Fruit fly (Drosophila melanogaster) whole organism, embryonic: ENCODE results near the gene slf.

Experiments used
- Adf1 ChIP-seq: fragments of 200-800 bp; sonication (Bioruptor generic); IDR thresholded peaks from 2 replicates; pipeline ENCODE4 v1.3.6; 2022; ENCODE audit warnings: missing biosample characterization, missing genetic modification characterization
- Awh ChIP-seq: fragments of 200-800 bp; sonication (Bioruptor generic); IDR thresholded peaks from 2 replicates; pipeline ENCODE4, ENCODE4 v1.3.6; 2022; ENCODE audit warnings: missing biosample characterization, missing genetic modification characterization
- Blimp-1 ChIP-seq: fragments of 200-800 bp; sonication (Bioruptor generic); optimal IDR thresholded peaks from 3 replicates; lab custom pipeline; 2018; ENCODE audit warnings: missing biosample characterization, missing genetic modification characterization, mild to moderate bottlenecking, moderate library complexity, missing genetic modification reagents
- CG10147 ChIP-seq: fragments of 200-800 bp; sonication (Bioruptor generic); optimal IDR thresholded peaks from 2 replicates; lab custom pipeline; 2019; ENCODE audit warnings: missing biosample characterization, mild to moderate bottlenecking, missing genetic modification characterization, moderate library complexity
- CG10979 ChIP-seq: fragments of 200-800 bp; sonication (Bioruptor generic); optimal IDR thresholded peaks from 2 replicates; lab custom pipeline; 2018; ENCODE audit warnings: missing biosample characterization, mild to moderate bottlenecking, missing genetic modification characterization, moderate library complexity
- CG11247 ChIP-seq: fragments of 200-800 bp; sonication (Bioruptor generic); IDR thresholded peaks from 2 replicates; pipeline ENCODE4 v1.3.6; 2022; ENCODE audit warnings: missing biosample characterization, missing genetic modification characterization
- CG12071 ChIP-seq: fragments of 200-800 bp; sonication (Bioruptor generic); optimal IDR thresholded peaks from 3 replicates; lab custom pipeline; 2018; ENCODE audit warnings: missing biosample characterization, mild to moderate bottlenecking, missing genetic modification characterization
- CG13894 ChIP-seq: fragments of 200-800 bp; sonication (Bioruptor generic); optimal IDR thresholded peaks from 3 replicates; lab custom pipeline; 2018; ENCODE audit warnings: missing biosample characterization, mild to moderate bottlenecking, missing genetic modification characterization, moderate library complexity
- CG14441 ChIP-seq: fragments of 200-800 bp; sonication (Bioruptor generic); IDR thresholded peaks from 2 replicates; pipeline ENCODE4 v1.3.6; 2022; ENCODE audit warnings: missing biosample characterization, missing genetic modification characterization
- CG15011 ChIP-seq: fragments of 200-800 bp; sonication (Bioruptor generic); optimal IDR thresholded peaks from 3 replicates; lab custom pipeline; 2018; ENCODE audit warnings: missing biosample characterization, mild to moderate bottlenecking, missing genetic modification characterization
- CG15696 ChIP-seq: fragments of 200-800 bp; sonication (Bioruptor generic); optimal IDR thresholded peaks from 2 replicates; lab custom pipeline; 2019; ENCODE audit warnings: missing biosample characterization, mild to moderate bottlenecking, missing genetic modification characterization, moderate library complexity
- CG17802 ChIP-seq: fragments of 200-800 bp; sonication (Bioruptor generic); optimal IDR thresholded peaks from 2 replicates; lab custom pipeline; 2018; ENCODE audit warnings: missing biosample characterization, mild to moderate bottlenecking, missing genetic modification characterization, moderate library complexity
- CG2202 ChIP-seq: fragments of 200-800 bp; sonication (Bioruptor generic); optimal IDR thresholded peaks from 2 replicates; lab custom pipeline; 2018; ENCODE audit warnings: missing biosample characterization, mild to moderate bottlenecking, missing genetic modification characterization
- CG30403 ChIP-seq: fragments of 200-800 bp; sonication (Bioruptor generic); optimal IDR thresholded peaks from 3 replicates; lab custom pipeline; 2016; ENCODE audit warnings: missing biosample characterization, missing genetic modification characterization
- CG6654 ChIP-seq: fragments of 200-800 bp; sonication (Bioruptor generic); optimal IDR thresholded peaks from 2 replicates; lab custom pipeline; 2017; ENCODE audit warnings: missing biosample characterization, mild to moderate bottlenecking, missing genetic modification characterization
- CG9797 ChIP-seq: fragments of 200-800 bp; sonication (Bioruptor generic); optimal IDR thresholded peaks from 3 replicates; lab custom pipeline; 2018; ENCODE audit warnings: missing biosample characterization, mild to moderate bottlenecking, missing genetic modification characterization
- CG9817 ChIP-seq: fragments of 200-800 bp; sonication (Bioruptor generic); optimal IDR thresholded peaks from 2 replicates; lab custom pipeline; 2018; ENCODE audit warnings: missing biosample characterization, mild to moderate bottlenecking, missing genetic modification characterization, moderate library complexity
- CG9932 ChIP-seq: fragments of 200-800 bp; sonication (Bioruptor generic); IDR thresholded peaks from 2 replicates; pipeline ENCODE4 v1.3.6; 2022; ENCODE audit warnings: missing biosample characterization, missing genetic modification characterization
- Dbx ChIP-seq: fragments of 200-800 bp; sonication (Bioruptor generic); IDR thresholded peaks from 3 replicates; pipeline ENCODE4 v1.3.6; 2022; ENCODE audit warnings: missing biosample characterization, missing genetic modification characterization
- Deaf1 ChIP-seq: fragments of 200-800 bp; optimal IDR thresholded peaks from 3 replicates; lab custom pipeline; 2019; ENCODE audit warnings: missing biosample characterization, mild to moderate bottlenecking, missing genetic modification characterization, moderate library complexity
- Doc3 ChIP-seq: fragments of 200-800 bp; sonication (Bioruptor generic); IDR thresholded peaks from 3 replicates; pipeline ENCODE4 v1.3.6; 2022; ENCODE audit warnings: missing biosample characterization, missing genetic modification characterization; ENCODE audit not compliant: partially characterized antibody
- Dp ChIP-seq: fragments of 200-800 bp; sonication (Bioruptor generic); optimal IDR thresholded peaks from 2 replicates; lab custom pipeline; 2018; ENCODE audit warnings: missing biosample characterization, mild to moderate bottlenecking, missing genetic modification characterization, moderate library complexity
- Eip74EF ChIP-seq, 2 experiments: fragments of 200-800 bp in 1 of 2; fragments of >200 bp in 1 of 2; sonication (Bioruptor generic) in 1 of 2; optimal IDR thresholded peaks; 2 replicates each; lab custom pipeline; 2017 to 2019; ENCODE audit warnings: missing biosample characterization in 2 of 2, missing genetic modification characterization in 2 of 2, mild to moderate bottlenecking in 1 of 2, moderate library complexity in 1 of 2
- HLH4C ChIP-seq: fragments of 200-800 bp; sonication (Bioruptor generic); IDR thresholded peaks from 3 replicates; pipeline ENCODE4 v1.3.6; 2022; ENCODE audit warnings: missing biosample characterization, missing genetic modification characterization; ENCODE audit not compliant: partially characterized antibody
- Hr51 ChIP-seq, 2 experiments: fragments of 200-800 bp; sonication (Bioruptor generic); optimal IDR thresholded peaks; 2 replicates in 1 of 2; 3 replicates in 1 of 2; lab custom pipeline; 2016 to 2018; ENCODE audit warnings: missing biosample characterization in 2 of 2, missing genetic modification characterization in 2 of 2, mild to moderate bottlenecking in 1 of 2, moderate library complexity in 1 of 2
- Jarid2 ChIP-seq: fragments of 200-800 bp; sonication (Bioruptor generic); optimal IDR thresholded peaks from 3 replicates; lab custom pipeline; 2017; ENCODE audit warnings: mild to moderate bottlenecking, missing biosample characterization, missing genetic modification reagents, missing genetic modification characterization
- MTF-1 ChIP-seq: fragments of 200-800 bp; sonication (Bioruptor generic); optimal IDR thresholded peaks from 2 replicates; lab custom pipeline; 2018; ENCODE audit warnings: missing biosample characterization, mild to moderate bottlenecking, missing genetic modification characterization, borderline replicate concordance
- Med ChIP-seq: fragments of 200-800 bp; sonication (Bioruptor generic); peaks from one replicate; lab custom pipeline; 2016; ENCODE audit warnings: missing biosample characterization, missing genetic modification characterization, mild to moderate bottlenecking, inconsistent platforms, moderate library complexity
- NC2α ChIP-seq: fragments of 200-800 bp; sonication (Bioruptor generic); optimal IDR thresholded peaks from 2 replicates; lab custom pipeline; 2016; ENCODE audit warnings: missing biosample characterization, missing genetic modification characterization
- Ssrp ChIP-seq: fragments of 200-800 bp; sonication (Bioruptor generic); optimal IDR thresholded peaks from 2 replicates; lab custom pipeline; 2018; ENCODE audit warnings: missing biosample characterization, mild to moderate bottlenecking, missing genetic modification characterization, moderate library complexity
- ap ChIP-seq: fragments of 200-800 bp; sonication (Bioruptor generic); IDR thresholded peaks from 2 replicates; pipeline ENCODE4 v1.3.6; 2022; ENCODE audit warnings: missing biosample characterization, missing genetic modification characterization
- ase ChIP-seq: fragments of 200-800 bp; sonication (Bioruptor generic); IDR thresholded peaks from 3 replicates; pipeline ENCODE4 v1.3.6; 2022; ENCODE audit warnings: missing biosample characterization, missing genetic modification characterization
- ash1 ChIP-seq: fragments of 200-800 bp; sonication (Bioruptor generic); optimal IDR thresholded peaks from 2 replicates; lab custom pipeline; 2018; ENCODE audit warnings: missing biosample characterization, mild to moderate bottlenecking, missing genetic modification characterization
- chinmo ChIP-seq: fragments of 200-800 bp; sonication (Bioruptor generic); IDR thresholded peaks from 4 replicates; pipeline ENCODE4 v1.3.6; 2022; ENCODE audit warnings: missing biosample characterization, missing genetic modification characterization; ENCODE audit not compliant: partially characterized antibody
- ci ChIP-seq: fragments of 200-800 bp; sonication (Bioruptor generic); IDR thresholded peaks from 3 replicates; pipeline ENCODE4 v1.3.6; 2022; ENCODE audit warnings: missing biosample characterization, missing genetic modification characterization
- cwo ChIP-seq: fragments of 200-800 bp; sonication (Bioruptor generic); optimal IDR thresholded peaks from 3 replicates; lab custom pipeline; 2017; ENCODE audit warnings: missing biosample characterization, missing genetic modification characterization, mild to moderate bottlenecking, moderate library complexity, missing genetic modification reagents
- dati ChIP-seq: fragments of 200-800 bp; sonication (Bioruptor generic); IDR thresholded peaks from 2 replicates; pipeline ENCODE4 v1.3.6; 2022; ENCODE audit warnings: missing biosample characterization, missing genetic modification characterization
- dm ChIP-seq: fragments of 200-800 bp; sonication (Bioruptor generic); optimal IDR thresholded peaks from 3 replicates; lab custom pipeline; 2016; ENCODE audit warnings: missing biosample characterization, missing genetic modification characterization
- ftz-f1 ChIP-seq: fragments of 200-800 bp; sonication (Bioruptor generic); optimal IDR thresholded peaks from 2 replicates; lab custom pipeline; 2016; ENCODE audit warnings: missing biosample characterization, missing genetic modification characterization
- ham ChIP-seq: fragments of 200-800 bp; sonication (Bioruptor generic); IDR thresholded peaks from 2 replicates; pipeline ENCODE4 v1.3.6; 2022; ENCODE audit warnings: missing biosample characterization, missing genetic modification characterization
- hbn ChIP-seq: fragments of 200-800 bp; sonication (Bioruptor generic); IDR thresholded peaks from 2 replicates; pipeline ENCODE4 v1.3.6; 2022; ENCODE audit warnings: missing biosample characterization, missing genetic modification characterization; ENCODE audit not compliant: partially characterized antibody
- inv ChIP-seq: fragments of 200-800 bp; sonication (Bioruptor generic); IDR thresholded peaks from 2 replicates; pipeline ENCODE4 v1.3.6; 2022; ENCODE audit warnings: missing biosample characterization, missing genetic modification characterization; ENCODE audit not compliant: partially characterized antibody
- jing ChIP-seq: fragments of 200-800 bp; sonication (Bioruptor generic); optimal IDR thresholded peaks from 2 replicates; lab custom pipeline; 2018; ENCODE audit warnings: missing biosample characterization, mild to moderate bottlenecking, missing genetic modification characterization
- lilli ChIP-seq: fragments of 200-800 bp; sonication (Bioruptor generic); optimal IDR thresholded peaks from 3 replicates; lab custom pipeline; 2016; ENCODE audit warnings: missing biosample characterization, missing genetic modification characterization
- onecut ChIP-seq: fragments of 200-800 bp; sonication (Bioruptor generic); IDR thresholded peaks from 2 replicates; pipeline ENCODE4 v1.3.6; 2022; ENCODE audit warnings: missing biosample characterization, missing genetic modification characterization
- sim ChIP-seq: fragments of 200-800 bp; sonication (Bioruptor generic); IDR thresholded peaks from 2 replicates; pipeline ENCODE4 v1.3.6; 2022; ENCODE audit warnings: missing biosample characterization, missing genetic modification characterization
- tap ChIP-seq: fragments of 200-800 bp; optimal IDR thresholded peaks from 3 replicates; lab custom pipeline; 2019; ENCODE audit warnings: missing biosample characterization, mild to moderate bottlenecking, missing genetic modification characterization, moderate library complexity
- vvl ChIP-seq: fragments of 200-800 bp; sonication (Bioruptor generic); IDR thresholded peaks from 2 replicates; pipeline ENCODE4 v1.3.6; 2022; ENCODE audit warnings: missing biosample characterization, missing genetic modification characterization
- z ChIP-seq: fragments of 200-800 bp; sonication (Bioruptor generic); IDR thresholded peaks from 3 replicates; pipeline ENCODE4 v1.3.6; 2022; ENCODE audit warnings: missing biosample characterization, missing genetic modification characterization

slf gene

DNA sequence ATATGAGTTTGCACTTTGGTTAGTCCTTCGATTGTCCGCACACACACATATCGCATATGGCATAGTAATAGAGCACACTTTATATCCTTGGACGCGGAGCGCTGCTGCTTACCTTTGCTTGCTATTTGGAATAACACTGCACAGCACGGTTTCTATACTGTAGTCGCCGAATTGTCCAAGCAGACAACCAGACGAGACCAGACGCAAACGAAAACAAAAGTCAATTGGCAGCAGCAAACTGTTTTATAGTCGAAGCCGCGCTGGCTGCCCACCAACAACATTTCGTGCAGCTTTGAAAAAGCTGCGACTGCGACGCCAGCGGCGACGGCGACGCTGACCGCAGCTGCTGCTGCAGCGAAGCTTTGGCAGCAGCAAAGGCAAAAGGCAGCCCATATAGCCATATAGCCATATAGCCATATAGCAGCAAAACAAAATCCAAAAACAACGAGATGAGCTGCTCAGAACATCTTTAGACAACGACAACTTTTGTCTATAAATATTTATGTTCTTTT lies at the start of gene slf:
Gene slf, minus strand, starts transcription at position 219 of the 512 bp plus-strand sequence.
- TF ChIP-seq hbn (GFP tag; lab: Robert Waterston, UW): no peak
- TF ChIP-seq CG9797 (GFP tag; lab: Kevin White, UChicago): no peak
- TF ChIP-seq ci (GFP tag; lab: Robert Waterston, UW): 0 out of 3 replicates have a peak, but pooled peaks have one; percentile 22
- peak; percentile 18 for TF ChIP-seq Jarid2 (GFP tag; lab: Kevin White, UChicago)
- no peak for TF ChIP-seq cwo (GFP tag; lab: Kevin White, UChicago)
- TF ChIP-seq lilli (GFP tag; lab: Kevin White, UChicago): peak; percentile 17
- TF ChIP-seq sim (GFP tag; lab: Robert Waterston, UW): no peak
- peak; percentile 1 for TF ChIP-seq ftz-f1 (GFP tag; lab: Kevin White, UChicago)
- no peak for TF ChIP-seq dati
- TF ChIP-seq CG13894: peak; percentile 84
- TF ChIP-seq Adf1 (GFP tag; lab: Robert Waterston, UW): peak; percentile 92
- TF ChIP-seq Dbx: 0 out of 3 replicates have a peak, but pooled peaks have one; percentile 7
- no peak for TF ChIP-seq onecut (GFP tag; lab: Robert Waterston, UW)
- peak; percentile 93 for TF ChIP-seq Blimp-1 (GFP tag; lab: Kevin White, UChicago)
- no peak for TF ChIP-seq MTF-1
- TF ChIP-seq Med: peak; percentile 82
- TF ChIP-seq chinmo: peak; percentile 93
- peak; percentile 10; the same call in 1 of the 2 replicates for TF ChIP-seq inv (GFP tag; lab: Robert Waterston, UW)
- TF ChIP-seq vvl (GFP tag; lab: Robert Waterston, UW): 0 out of 2 replicates have a peak, but pooled peaks have one; percentile 16
- TF ChIP-seq, all 482 proteins: peak for 12

DNA sequence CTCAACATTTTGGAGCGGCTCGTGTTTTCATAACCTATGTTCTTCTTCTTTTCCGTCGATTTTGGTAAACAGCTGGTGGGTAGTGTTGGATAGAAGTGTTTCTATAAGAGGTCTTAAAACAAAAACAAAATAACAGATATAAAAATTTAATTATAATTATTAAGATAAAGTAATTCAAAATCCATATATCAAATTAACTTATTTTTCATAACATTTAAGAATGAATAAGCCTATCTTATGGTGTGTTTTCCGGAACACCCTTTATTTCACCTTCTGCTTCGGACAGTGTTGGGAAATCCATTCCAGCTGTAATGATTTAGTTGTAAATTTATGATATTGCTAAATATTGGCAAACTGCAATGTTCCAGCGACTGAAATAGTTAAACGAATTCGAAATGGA lies 48.6 kb upstream of the slf start, which contains the start of the genes mRpS2 and Mon1:
Gene mRpS2, minus strand, starts transcription at position 64 of the 400 bp plus-strand sequence.
Gene Mon1, plus strand, starts transcription at position 286 of the 400 bp plus-strand sequence.
- peak; percentile 94 for TF ChIP-seq CG9817 (tag; lab: Kevin White, UChicago)
- peak in 1 of 2 experiments; percentile 75 for TF ChIP-seq Eip74EF (GFP tag; optimal IDR thresholded peaks at IDR 0.05; lab: Kevin White, UChicago)
- peak; percentile 96 for TF ChIP-seq ap (GFP tag; lab: Robert Waterston, UW)
- TF ChIP-seq CG30403 (GFP tag; lab: Kevin White, UChicago): peak; percentile 95
- peak; percentile 91 for TF ChIP-seq CG10979
- TF ChIP-seq Dp (GFP tag; lab: Kevin White, UChicago): peak; percentile 10
- TF ChIP-seq CG12071 (GFP tag; lab: Kevin White, UChicago): peak; percentile 81
- peak; percentile 95 for TF ChIP-seq CG11247 (GFP tag; lab: Robert Waterston, UW)
- TF ChIP-seq CG14441 (GFP tag; lab: Robert Waterston, UW): peak; percentile 97
- peak; percentile 98 for TF ChIP-seq Awh (GFP tag; lab: Robert Waterston, UW)
- peak; percentile 85 for TF ChIP-seq CG2202
- TF ChIP-seq tap (tag; lab: Kevin White, UChicago): peak; percentile 94
- TF ChIP-seq ham (GFP tag; lab: Robert Waterston, UW): peak; percentile 79
- no peak for TF ChIP-seq jing (GFP tag; lab: Kevin White, UChicago)
- peak; percentile 47 for TF ChIP-seq ash1 (GFP tag; lab: Kevin White, UChicago)
- peak; percentile 97 for TF ChIP-seq ase (GFP tag; lab: Robert Waterston, UW)
- TF ChIP-seq Hr51 (GFP tag; optimal IDR thresholded peaks at IDR 0.05; lab: Kevin White, UChicago): peak; percentile 87 to 96
- TF ChIP-seq Deaf1: peak; percentile 72
- TF ChIP-seq CG17802 (tag; lab: Kevin White, UChicago): peak; percentile 76
- TF ChIP-seq CG15011: no peak
- peak; percentile 88 for TF ChIP-seq CG15696 (tag; lab: Kevin White, UChicago)
- TF ChIP-seq CG9932 (GFP tag; lab: Robert Waterston, UW): peak; percentile 98
- TF ChIP-seq CG10147 (GFP tag; lab: Kevin White, UChicago): peak; percentile 91
- peak; percentile 92 for TF ChIP-seq Ssrp
- peak; percentile 6 for TF ChIP-seq NC2α
- TF ChIP-seq HLH4C (GFP tag; lab: Robert Waterston, UW): no peak
- peak; percentile 57 for TF ChIP-seq dm (GFP tag; lab: Kevin White, UChicago)
- no peak for TF ChIP-seq Doc3 (GFP tag; lab: Robert Waterston, UW)
- peak; percentile 61 for TF ChIP-seq CG6654 (GFP tag; lab: Kevin White, UChicago)
- peak; percentile 31; the same call in 1 of the 3 replicates for TF ChIP-seq z (GFP tag; lab: Robert Waterston, UW)
